Fruit fly (Drosophila melanogaster) whole organism, wandering third instar larva: ENCODE data around the gene Pex2.

Source experiments
- Abd-B ChIP-seq: fragments of >200 bp; optimal IDR thresholded peaks from 2 replicates; lab custom pipeline; 2017; ENCODE audit warnings: missing biosample characterization, missing genetic modification characterization
- CG9705 ChIP-seq: fragments of 200-800 bp; sonication (Bioruptor generic); optimal IDR thresholded peaks from 2 replicates; lab custom pipeline; 2018; ENCODE audit warnings: missing biosample characterization, mild to moderate bottlenecking, missing genetic modification characterization
- CrebA ChIP-seq: fragments of 200-800 bp; sonication (Bioruptor generic); optimal IDR thresholded peaks from 2 replicates; lab custom pipeline; 2016; ENCODE audit warnings: missing biosample characterization, mild to moderate bottlenecking, missing genetic modification characterization, borderline replicate concordance
- Dif ChIP-seq: fragments of 200-275, 200-300 bp; sonication (Bioruptor generic); optimal IDR thresholded peaks from 2 replicates; lab custom pipeline; 2018; ENCODE audit warnings: missing biosample characterization, missing genetic modification characterization; ENCODE audit not compliant: partially characterized antibody
- GATAd ChIP-seq: sonication (Bioruptor generic); optimal IDR thresholded peaks from 2 replicates; lab custom pipeline; 2016; ENCODE audit warnings: missing biosample characterization, missing genetic modification characterization
- HLH106 ChIP-seq: fragments of 200-800 bp; optimal IDR thresholded peaks from 3 replicates; lab custom pipeline; 2019; ENCODE audit warnings: missing biosample characterization, mild to moderate bottlenecking, missing genetic modification characterization, moderate library complexity
- Hnf4 ChIP-seq: fragments of 200-800 bp; sonication (Bioruptor generic); optimal IDR thresholded peaks from 2 replicates; lab custom pipeline; 2016; ENCODE audit warnings: missing biosample characterization, mild to moderate bottlenecking, missing genetic modification characterization
- Hr78 ChIP-seq: fragments of >200 bp; optimal IDR thresholded peaks from 2 replicates; lab custom pipeline; 2017; ENCODE audit warnings: missing biosample characterization, missing genetic modification characterization
- Hr83 ChIP-seq: fragments of 200-300 bp; sonication (Bioruptor generic); optimal IDR thresholded peaks from 2 replicates; lab custom pipeline; 2016; ENCODE audit warnings: missing biosample characterization, mild to moderate bottlenecking, missing genetic modification characterization, moderate library complexity; ENCODE audit not compliant: poor library complexity, severe bottlenecking
- Jra ChIP-seq: sonication (Bioruptor generic); optimal IDR thresholded peaks from 2 replicates; lab custom pipeline; 2016; ENCODE audit warnings: missing biosample characterization, missing genetic modification characterization
- Mio ChIP-seq: sonication (Bioruptor generic); optimal IDR thresholded peaks from 2 replicates; lab custom pipeline; 2016; ENCODE audit warnings: missing biosample characterization, missing genetic modification characterization
- N ChIP-seq: fragments of >200 bp; optimal IDR thresholded peaks from 2 replicates; lab custom pipeline; 2018; ENCODE audit warnings: missing biosample characterization, missing external identifiers, missing genetic modification characterization
- OdsH ChIP-seq: fragments of 200-800 bp; sonication (Bioruptor generic); optimal IDR thresholded peaks from 2 replicates; lab custom pipeline; 2016; ENCODE audit warnings: missing biosample characterization, mild to moderate bottlenecking, missing genetic modification characterization
- Rel ChIP-seq, 2 experiments: fragments of 200-800 bp; sonication (Bioruptor generic) in 1 of 2; optimal IDR thresholded peaks; 2 replicates in 1 of 2; 3 replicates in 1 of 2; lab custom pipeline; 2016 to 2019; ENCODE audit warnings: mild to moderate bottlenecking in 2 of 2, missing biosample characterization in 2 of 2, missing genetic modification characterization in 2 of 2, moderate library complexity in 1 of 2
- Sp1 ChIP-seq: fragments of 200-800 bp; sonication (Bioruptor generic); optimal IDR thresholded peaks from 3 replicates; lab custom pipeline; 2019; ENCODE audit warnings: missing biosample characterization, mild to moderate bottlenecking, missing genetic modification characterization, moderate library complexity
- Vsx2 ChIP-seq: fragments of 200-300, 225-300 bp; sonication (Bioruptor generic); optimal IDR thresholded peaks from 2 replicates; lab custom pipeline; 2018; ENCODE audit warnings: missing biosample characterization, missing genetic modification characterization; ENCODE audit not compliant: partially characterized antibody
- br ChIP-seq: fragments of 200-800 bp; sonication (Bioruptor generic); optimal IDR thresholded peaks from 2 replicates; lab custom pipeline; 2016; ENCODE audit warnings: missing biosample characterization, missing genetic modification characterization
- brk ChIP-seq: fragments of 200-800 bp; sonication (Bioruptor generic); optimal IDR thresholded peaks from 2 replicates; lab custom pipeline; 2016; ENCODE audit warnings: missing biosample characterization, mild to moderate bottlenecking, missing genetic modification characterization
- dl ChIP-seq, 2 experiments: fragments of 175-275, 200-275 bp in 1 of 2; fragments of 200-275 bp in 1 of 2; sonication (Bioruptor generic); optimal IDR thresholded peaks; lab custom pipeline; 2018; ENCODE audit warnings: mild to moderate bottlenecking in 2 of 2, missing biosample characterization in 2 of 2, missing genetic modification characterization in 2 of 2, moderate library complexity in 2 of 2; ENCODE audit not compliant: partially characterized antibody in 2 of 2, insufficient read depth in 1 of 2
- dmrt93B ChIP-seq: fragments of 200-800 bp; sonication (Bioruptor generic); optimal IDR thresholded peaks from 2 replicates; lab custom pipeline; 2018; ENCODE audit warnings: missing biosample characterization, mild to moderate bottlenecking, missing genetic modification characterization
- dsf ChIP-seq: sonication (Bioruptor generic); optimal IDR thresholded peaks from 2 replicates; lab custom pipeline; 2016; ENCODE audit warnings: missing biosample characterization, missing genetic modification characterization, borderline replicate concordance
- ey ChIP-seq: fragments of 200-800 bp; sonication (Bioruptor generic); optimal IDR thresholded peaks from 2 replicates; lab custom pipeline; 2016; ENCODE audit warnings: missing biosample characterization, missing genetic modification characterization
- foxo ChIP-seq, 2 experiments: fragments of 200-800 bp; sonication (Bioruptor generic); optimal IDR thresholded peaks; 2 replicates in 1 of 2; 3 replicates in 1 of 2; lab custom pipeline; 2016 to 2017; ENCODE audit warnings: missing biosample characterization in 2 of 2, missing genetic modification characterization in 2 of 2
- fru ChIP-seq: fragments of 200-800 bp; sonication (Bioruptor generic); optimal IDR thresholded peaks from 3 replicates; lab custom pipeline; 2016; ENCODE audit warnings: missing biosample characterization, mild to moderate bottlenecking, missing genetic modification characterization
- h ChIP-seq: fragments of 200-800 bp; sonication (Bioruptor generic); optimal IDR thresholded peaks from 3 replicates; lab custom pipeline; 2016; ENCODE audit warnings: missing biosample characterization, mild to moderate bottlenecking, missing genetic modification characterization
- jim ChIP-seq: fragments of 175-275, 200-325 bp; sonication (Bioruptor generic); optimal IDR thresholded peaks from 2 replicates; lab custom pipeline; 2016; ENCODE audit warnings: missing biosample characterization, mild to moderate bottlenecking, missing genetic modification characterization
- lola ChIP-seq: fragments of >200 bp; optimal IDR thresholded peaks from 2 replicates; lab custom pipeline; 2017; ENCODE audit warnings: missing biosample characterization, missing genetic modification characterization
- pan ChIP-seq: fragments of >200 bp; optimal IDR thresholded peaks from 2 replicates; lab custom pipeline; 2017
- psq ChIP-seq: fragments of 200-800 bp; sonication (Bioruptor generic); optimal IDR thresholded peaks from 3 replicates; lab custom pipeline; 2017; ENCODE audit warnings: missing biosample characterization, mild to moderate bottlenecking, missing genetic modification characterization, moderate library complexity
- rgr ChIP-seq: fragments of 200-800 bp; sonication (Bioruptor generic); optimal IDR thresholded peaks from 3 replicates; lab custom pipeline; 2016; ENCODE audit warnings: missing biosample characterization, mild to moderate bottlenecking, missing genetic modification characterization
- sv ChIP-seq: fragments of 200-800 bp; sonication (Bioruptor generic); optimal IDR thresholded peaks from 3 replicates; lab custom pipeline; 2016; ENCODE audit warnings: missing biosample characterization, missing genetic modification characterization

Pex2 gene

DNA sequence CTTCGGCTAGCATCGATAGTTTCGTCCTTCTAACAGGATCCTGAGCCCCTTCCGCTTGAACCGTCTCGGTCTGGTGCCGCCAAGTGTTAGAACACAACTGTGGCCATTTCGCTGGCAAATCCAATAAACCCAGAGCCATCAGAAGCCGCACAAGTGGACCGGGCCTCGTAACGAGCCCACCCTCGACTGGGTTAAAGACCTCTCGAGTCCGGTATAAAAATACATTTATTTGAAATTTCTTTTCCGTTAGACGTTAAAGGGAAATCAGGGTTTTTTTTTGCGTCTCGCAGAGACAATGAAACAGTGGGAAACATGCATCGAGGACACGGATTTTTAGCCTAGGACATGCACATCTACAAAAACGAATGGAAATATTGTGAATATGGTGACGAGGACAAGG lies 17.3 kb downstream of the Pex2 start, which contains the start of gene Culd:
Gene Culd, minus strand, starts transcription at position 101 of the 400 bp plus-strand sequence.
- TF ChIP-seq CrebA (GFP tag; lab: Kevin White, UChicago) = no peak
- no peak for TF ChIP-seq sv
- TF ChIP-seq jim (GFP tag; lab: Kevin White, UChicago) = no peak

DNA sequence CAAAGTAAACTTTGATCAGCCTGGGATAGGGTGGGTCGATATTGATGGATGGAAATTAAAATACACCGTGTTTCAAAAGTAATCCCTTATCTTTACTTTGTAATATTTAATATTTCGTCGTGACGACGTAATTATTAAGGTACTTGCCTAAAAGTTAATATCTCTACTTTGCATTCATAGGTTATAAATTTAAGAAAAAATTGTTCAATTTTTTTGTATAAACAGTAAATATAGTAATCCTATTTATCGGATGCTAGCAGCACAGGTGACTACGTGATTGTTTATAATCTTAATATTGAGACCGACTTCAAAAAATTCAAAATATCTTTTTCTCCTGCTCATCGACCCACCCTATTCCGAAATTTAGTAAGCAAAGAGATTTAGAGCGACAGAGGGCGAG lies 19.3 kb downstream of the Pex2 start:
- TF ChIP-seq Dif (GFP tag; lab: Kevin White, UChicago) (no peak), CG9705 (peak; percentile 7), foxo (GFP tag; optimal IDR thresholded peaks at IDR 0.05; lab: Kevin White, UChicago) (peak in 1 of 2 experiments; percentile 39), OdsH (GFP tag; lab: Kevin White, UChicago) (peak; percentile 7), Abd-B (GFP tag; lab: Kevin White, UChicago) (no peak), psq (GFP tag; lab: Kevin White, UChicago) (no peak), dmrt93B (GFP tag; lab: Kevin White, UChicago) (no peak)
- TF ChIP-seq, all 38 proteins: peak for 3

DNA sequence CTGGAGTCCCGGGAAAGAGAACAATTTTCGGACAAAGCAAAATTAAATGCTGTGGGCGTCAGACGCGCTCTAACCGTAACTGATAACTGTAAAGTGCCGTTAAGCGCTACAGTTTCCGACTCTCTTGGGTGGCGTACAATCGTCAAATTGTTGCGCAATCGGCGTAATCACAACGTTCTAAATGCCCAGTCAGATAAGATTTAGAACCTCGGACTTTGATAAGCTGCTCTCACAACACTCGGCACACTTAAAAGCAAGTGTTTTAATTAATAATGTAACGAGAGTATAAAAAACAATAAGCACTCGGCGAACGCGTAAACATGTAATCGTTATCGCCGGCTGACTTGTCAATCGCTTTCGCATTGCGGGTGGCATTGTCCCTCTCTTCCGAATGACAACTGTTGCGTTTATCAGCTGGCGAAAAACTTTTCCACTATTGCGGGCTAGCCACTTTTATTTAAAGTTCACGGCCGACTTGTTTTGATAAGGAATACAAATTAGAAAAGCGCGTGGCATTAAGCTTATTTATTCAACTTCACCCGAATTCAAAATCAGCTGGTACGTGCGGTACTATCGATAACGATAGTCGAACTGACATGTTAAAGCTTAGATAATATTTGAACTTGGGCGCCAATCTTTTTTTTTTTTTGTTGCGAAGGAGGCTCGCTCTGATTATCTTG lies 20.1 kb downstream of the Pex2 start:
- TF ChIP-seq N (GFP tag; lab: Kevin White, UChicago) (no peak), h (GFP tag; lab: Kevin White, UChicago) (peak; percentile 3), fru (GFP tag; lab: Kevin White, UChicago) (peak; percentile 61), pan (no peak)

DNA sequence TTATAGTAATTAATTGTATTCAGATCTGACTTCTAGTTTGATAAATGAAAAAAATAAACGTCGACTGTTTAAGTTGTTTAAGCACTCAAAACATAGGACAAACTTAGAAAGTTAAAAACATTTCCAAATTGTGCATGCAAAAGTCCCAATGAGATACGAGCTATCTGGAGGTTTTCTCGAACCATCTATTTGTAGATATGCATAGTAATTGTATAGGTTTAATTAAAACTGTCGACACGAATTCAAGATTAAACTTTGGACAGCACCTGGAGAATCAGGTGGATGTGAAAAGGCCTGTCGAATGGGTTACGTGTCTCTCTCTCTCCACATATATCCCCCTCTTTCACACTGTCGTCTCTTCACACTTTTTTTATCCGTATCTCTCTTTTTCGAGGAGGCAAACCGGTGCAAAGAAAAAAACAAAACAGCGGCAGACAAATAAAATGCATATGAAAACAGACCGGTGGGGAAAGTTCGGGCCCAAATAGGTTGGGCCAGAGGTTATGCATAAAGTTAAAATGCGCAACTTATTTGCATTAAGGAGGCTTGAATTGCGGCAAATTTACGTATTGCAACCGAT lies 21.3 kb downstream of the Pex2 start:
- TF ChIP-seq ey (GFP tag; lab: Kevin White, UChicago) = no peak
- TF ChIP-seq lola (GFP tag; lab: Kevin White, UChicago) = no peak
- TF ChIP-seq jim (GFP tag; lab: Kevin White, UChicago) = peak; percentile 56
- TF ChIP-seq Dif (GFP tag; lab: Kevin White, UChicago) = peak; percentile 22

DNA sequence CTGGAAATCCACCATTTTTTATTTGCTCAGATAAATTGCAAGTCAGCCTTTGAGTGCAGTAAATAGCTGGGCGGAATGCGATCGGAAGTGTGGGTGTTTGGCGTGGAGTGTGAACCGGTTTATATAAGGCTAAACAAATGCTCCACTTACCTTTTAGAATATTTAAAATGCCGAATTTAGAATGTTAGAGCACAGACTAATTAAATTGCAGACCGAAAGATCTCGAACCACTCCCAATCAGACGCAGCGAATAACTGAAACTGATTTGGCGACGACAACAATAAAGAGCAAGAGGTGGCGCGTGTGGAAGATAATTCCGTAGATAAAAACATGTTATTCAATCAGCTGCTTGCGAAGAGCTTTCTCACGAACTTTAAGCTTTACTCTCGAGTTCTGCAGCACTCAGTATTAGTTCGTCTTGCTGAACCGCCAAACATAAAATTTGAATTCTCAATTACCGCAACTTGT lies 21.8 kb downstream of the Pex2 start, which contains the start of gene Idh:
Gene Idh, minus strand, starts transcription at position 264 of the 468 bp plus-strand sequence.
- TF ChIP-seq HLH106 (tag; lab: Kevin White, UChicago) (peak; percentile 17), dl (GFP tag; optimal IDR thresholded peaks at IDR 0.05; lab: Kevin White, UChicago; ENCODE audit: insufficient read depth in 1 of 2, partially characterized antibody in 2 of 2) (peak in 1 of 2 experiments; percentile 31), foxo (GFP tag; optimal IDR thresholded peaks at IDR 0.05; lab: Kevin White, UChicago) (peak in 1 of 2 experiments; percentile 35), rgr (GFP tag; lab: Kevin White, UChicago) (no peak), dsf (GFP tag; lab: Kevin White, UChicago) (no peak), Abd-B (GFP tag; lab: Kevin White, UChicago) (no peak), N (GFP tag; lab: Kevin White, UChicago) (no peak), sv (no peak), fru (GFP tag; lab: Kevin White, UChicago) (peak; percentile 65), GATAd (GFP tag; lab: Kevin White, UChicago) (no peak), psq (GFP tag; lab: Kevin White, UChicago) (peak; percentile 66), Hnf4 (peak; percentile 61), dmrt93B (GFP tag; lab: Kevin White, UChicago) (no peak), jim (GFP tag; lab: Kevin White, UChicago) (peak; percentile 46), brk (no peak), Dif (GFP tag; lab: Kevin White, UChicago) (peak; percentile 86), CrebA (GFP tag; lab: Kevin White, UChicago) (peak; percentile 19), Sp1 (GFP tag; lab: Kevin White, UChicago) (peak; percentile 60), ey (GFP tag; lab: Kevin White, UChicago) (no peak), Mio (GFP tag; lab: Kevin White, UChicago) (no peak), Vsx2 (GFP tag; lab: Kevin White, UChicago) (peak; percentile 92), h (GFP tag; lab: Kevin White, UChicago) (peak; percentile 87), Jra (GFP tag; lab: Kevin White, UChicago) (peak; percentile 76), Rel (GFP tag; optimal IDR thresholded peaks at IDR 0.05; lab: Kevin White, UChicago) (no peak), Rel (tag; optimal IDR thresholded peaks at IDR 0.05; lab: Kevin White, UChicago) (peak; percentile 22), Hr78 (GFP tag; lab: Kevin White, UChicago) (no peak), Hr83 (GFP tag; lab: Kevin White, UChicago) (peak; percentile 72), br (peak; percentile 25), OdsH (GFP tag; lab: Kevin White, UChicago) (peak; percentile 29)
